Fruit fly (Drosophila melanogaster): ENCODE data around the gene ppk21.
A peak's percentile ranks its signal among the peaks of the same experiment; 100 is the strongest.

ppk21 gene

DNA sequence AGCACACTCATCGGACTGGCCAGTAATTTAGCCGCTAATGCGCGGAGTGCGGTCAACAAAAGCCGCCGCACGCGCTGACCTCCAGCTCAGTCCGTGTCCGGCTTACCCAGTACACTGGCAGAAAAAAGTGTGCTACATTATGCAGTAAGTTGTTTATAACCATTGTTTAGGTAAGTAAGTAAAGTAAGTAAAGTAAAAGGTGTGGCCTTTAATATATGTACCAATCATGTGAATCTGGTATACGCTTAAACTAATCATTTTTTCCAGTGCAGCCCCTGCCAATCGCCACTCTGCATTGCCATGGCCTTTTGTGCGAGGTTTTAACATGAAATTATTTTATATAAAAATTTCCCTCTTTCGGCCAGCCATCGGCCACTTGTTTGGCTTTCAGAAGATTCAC lies 46.9 kb downstream of the ppk21 start (continued):
- TF ChIP-seq Fer3 (tag; optimal IDR thresholded peaks at IDR 0.05), result no peak
- TF ChIP-seq H15 (GFP tag; IDR thresholded peaks at IDR 0.05), result no peak
- peak; percentile 19 for TF ChIP-seq phol (tag; optimal IDR thresholded peaks at IDR 0.05)
- TF ChIP-seq gsb-n (tag; optimal IDR thresholded peaks at IDR 0.05), result no peak
- TF ChIP-seq corto (GFP tag; optimal IDR thresholded peaks at IDR 0.05), result no peak
- peak; percentile 43 for TF ChIP-seq Xrp1 (GFP tag; IDR thresholded peaks at IDR 0.05)
- no peak for TF ChIP-seq zfh2 (GFP tag; optimal IDR thresholded peaks at IDR 0.05)
- no peak for TF ChIP-seq B-H1 (GFP tag; IDR thresholded peaks at IDR 0.05)
- TF ChIP-seq CG30431 (GFP tag; optimal IDR thresholded peaks at IDR 0.05), result peak; percentile 7
- TF ChIP-seq tna (GFP tag; IDR thresholded peaks at IDR 0.05; ENCODE audit: partially characterized antibody), result no peak
- peak; percentile 3 for TF ChIP-seq fd96Cb (tag; optimal IDR thresholded peaks at IDR 0.05)
- TF ChIP-seq Stat92E (GFP tag; optimal IDR thresholded peaks at IDR 0.05), result no peak
- no peak for TF ChIP-seq sc (optimal IDR thresholded peaks at IDR 0.05)
- TF ChIP-seq sc (GFP tag; optimal IDR thresholded peaks at IDR 0.05), result no peak
- peak; percentile 41; the same call in 1 of the 2 replicates for TF ChIP-seq ttk (GFP tag; IDR thresholded peaks at IDR 0.05)
- no peak for TF ChIP-seq D19B (GFP tag; optimal IDR thresholded peaks at IDR 0.05)
- TF ChIP-seq wdn (GFP tag; IDR thresholded peaks at IDR 0.05), result no peak
- TF ChIP-seq vvl (GFP tag; IDR thresholded peaks at IDR 0.05), result 0 out of 2 replicates have a peak, but pooled peaks have one; percentile 17
- TF ChIP-seq dmrt99B (tag; optimal IDR thresholded peaks at IDR 0.05), result peak; percentile 49
- no peak for TF ChIP-seq pita (GFP tag; optimal IDR thresholded peaks at IDR 0.05)
- peak; percentile 5 for TF ChIP-seq CG9727 (GFP tag; optimal IDR thresholded peaks at IDR 0.05)
- TF ChIP-seq CG30403 (GFP tag; optimal IDR thresholded peaks at IDR 0.05), result no peak
- TF ChIP-seq CG4404 (GFP tag; IDR thresholded peaks at IDR 0.05), result no peak
- no peak for TF ChIP-seq CG7987 (GFP tag; optimal IDR thresholded peaks at IDR 0.05)
- TF ChIP-seq CG8281 (tag; optimal IDR thresholded peaks at IDR 0.05), result no peak
- TF ChIP-seq Abd-B (GFP tag; optimal IDR thresholded peaks at IDR 0.05), result peak; percentile 14
- no peak for TF ChIP-seq her (GFP tag; optimal IDR thresholded peaks at IDR 0.05)
- no peak for TF ChIP-seq Lpt (GFP tag; optimal IDR thresholded peaks at IDR 0.05)
- peak; percentile 49 for TF ChIP-seq sisA (GFP tag; IDR thresholded peaks at IDR 0.05)
- no peak for TF ChIP-seq pho (GFP tag; optimal IDR thresholded peaks at IDR 0.05)
- peak; percentile 62; the same call in 2 of the 3 replicates for TF ChIP-seq ci (GFP tag; IDR thresholded peaks at IDR 0.05)
- 0 out of 3 replicates have a peak, but pooled peaks have one; percentile 30 for TF ChIP-seq CG34422 (GFP tag; IDR thresholded peaks at IDR 0.05)
- peak; percentile 46 for TF ChIP-seq dmrt11E (tag; optimal IDR thresholded peaks at IDR 0.05)
- TF ChIP-seq D19A (tag; optimal IDR thresholded peaks at IDR 0.05), result no peak
- TF ChIP-seq TFAM (GFP tag; optimal IDR thresholded peaks at IDR 0.05), result no peak
- TF ChIP-seq CG17912 (GFP tag; optimal IDR thresholded peaks at IDR 0.05), result no peak
- no peak for TF ChIP-seq Hmx (GFP tag; optimal IDR thresholded peaks at IDR 0.05)
- no peak for TF ChIP-seq Poxn (GFP tag; IDR thresholded peaks at IDR 0.05)
- TF ChIP-seq Med (GFP tag), result peak; percentile 53
- TF ChIP-seq klu (GFP tag; IDR thresholded peaks at IDR 0.05), result no peak
- TF ChIP-seq fd64A (GFP tag; optimal IDR thresholded peaks at IDR 0.05), result no peak
- no peak for TF ChIP-seq CG11456 (GFP tag; IDR thresholded peaks at IDR 0.05)
- 0 out of 3 replicates have a peak, but pooled peaks have one; percentile 7 for TF ChIP-seq otp (GFP tag; IDR thresholded peaks at IDR 0.05)
- TF ChIP-seq gcm2 (GFP tag; optimal IDR thresholded peaks at IDR 0.05), result no peak
- TF ChIP-seq CG1603 (tag; optimal IDR thresholded peaks at IDR 0.05), result peak; percentile 44

Measured in whole organism, embryonic.